In genomic region chr3R:5086822-5087491, dm6 we compare ENCODE assay signal across 6 fruit fly cellular contexts.
A peak's percentile ranks its signal among the peaks of the same experiment; 100 is the strongest.
TF ChIP-seq lines count a peak whose summit lies in the region.

TSS of gene corto (minus strand) at chr3R:5087072.

- no peak for TF ChIP-seq CTCF in whole organism, embryonic (GFP tag; optimal IDR thresholded peaks at IDR 0.05; lab: Kevin White, UChicago)

TF ChIP-seq in whole organism, 6 proteins besides CTCF, POLR2A, EP300 and RAD21:
- TF ChIP-seq EcR (GFP tag; optimal IDR thresholded peaks at IDR 0.05; lab: Kevin White, UChicago) = peak in 1 of 2 experiments; percentile 42
- no peak for TF ChIP-seq pan (optimal IDR thresholded peaks at IDR 0.05; lab: Kevin White, UChicago)
- no peak for TF ChIP-seq usp (GFP tag; optimal IDR thresholded peaks at IDR 0.05; lab: Kevin White, UChicago)
- no peak for TF ChIP-seq CG8478 (optimal IDR thresholded peaks at IDR 0.05; lab: Kevin White, UChicago)
- peak; percentile 74 for TF ChIP-seq Dll (optimal IDR thresholded peaks at IDR 0.05; lab: Kevin White, UChicago)
- TF ChIP-seq psq (optimal IDR thresholded peaks at IDR 0.05; lab: Kevin White, UChicago) = no peak
TF ChIP-seq in whole organism: peak in this region for 2.

TF ChIP-seq in whole organism, adult, 20 proteins besides CTCF, POLR2A, EP300 and RAD21:
- TF ChIP-seq toe (GFP tag; optimal IDR thresholded peaks at IDR 0.05; lab: Kevin White, UChicago) (peak; percentile 19), CG11617 (GFP tag; optimal IDR thresholded peaks at IDR 0.05; lab: Kevin White, UChicago) (peak; percentile 15), Mnt (GFP tag; optimal IDR thresholded peaks at IDR 0.05; lab: Kevin White, UChicago) (peak; percentile 13), Hr96 (GFP tag; optimal IDR thresholded peaks at IDR 0.05; lab: Kevin White, UChicago) (no peak), pad (GFP tag; optimal IDR thresholded peaks at IDR 0.05; lab: Kevin White, UChicago) (no peak), ovo (GFP tag; optimal IDR thresholded peaks at IDR 0.05; lab: Kevin White, UChicago) (peak; percentile 12), CG5204 (GFP tag; optimal IDR thresholded peaks at IDR 0.05; lab: Kevin White, UChicago) (no peak), cic (GFP tag; optimal IDR thresholded peaks at IDR 0.05; lab: Kevin White, UChicago) (peak; percentile 67), tj (GFP tag; optimal IDR thresholded peaks at IDR 0.05; lab: Kevin White, UChicago) (peak; percentile 24)

TF ChIP-seq in whole organism, embryonic, 481 proteins besides CTCF, POLR2A, EP300 and RAD21 (continues in another document):
- TF ChIP-seq CG2889 (GFP tag; IDR thresholded peaks at IDR 0.05; lab: Robert Waterston, UW) (no peak), pros (GFP tag; optimal IDR thresholded peaks at IDR 0.05; lab: Kevin White, UChicago) (peak; percentile 86), CG8944 (GFP tag; optimal IDR thresholded peaks at IDR 0.05; lab: Kevin White, UChicago) (no peak), CG1647 (GFP tag; optimal IDR thresholded peaks at IDR 0.05; lab: Kevin White, UChicago) (no peak), tll (GFP tag; optimal IDR thresholded peaks at IDR 0.05; lab: Kevin White, UChicago) (peak in 1 of 2 experiments; percentile 87), Fer1 (GFP tag; optimal IDR thresholded peaks at IDR 0.05; lab: Kevin White, UChicago) (peak; percentile 3), CG3163 (GFP tag; optimal IDR thresholded peaks at IDR 0.05; lab: Kevin White, UChicago) (no peak), CG9876 (GFP tag; optimal IDR thresholded peaks at IDR 0.05; lab: Kevin White, UChicago) (no peak), tap (tag; optimal IDR thresholded peaks at IDR 0.05; lab: Kevin White, UChicago) (peak; percentile 26), CG7271 (tag; optimal IDR thresholded peaks at IDR 0.05; lab: Kevin White, UChicago) (no peak), CG5180 (GFP tag; optimal IDR thresholded peaks at IDR 0.05; lab: Kevin White, UChicago) (no peak), luna (GFP tag; optimal IDR thresholded peaks at IDR 0.05; lab: Kevin White, UChicago) (no peak), CG6854 (GFP tag; optimal IDR thresholded peaks at IDR 0.05; lab: Kevin White, UChicago) (peak; percentile 12), fd64A (GFP tag; optimal IDR thresholded peaks at IDR 0.05; lab: Kevin White, UChicago) (no peak), CG7556 (GFP tag; optimal IDR thresholded peaks at IDR 0.05; lab: Kevin White, UChicago) (peak; percentile 14), Hmr (GFP tag; optimal IDR thresholded peaks at IDR 0.05; lab: Kevin White, UChicago) (no peak), HHEX (GFP tag; optimal IDR thresholded peaks at IDR 0.05; lab: Kevin White, UChicago) (peak; percentile 46), CG11504 (tag; optimal IDR thresholded peaks at IDR 0.05; lab: Kevin White, UChicago) (peak; percentile 18), wek (GFP tag; optimal IDR thresholded peaks at IDR 0.05; lab: Kevin White, UChicago) (peak; percentile 2), bcd (GFP tag; optimal IDR thresholded peaks at IDR 0.05; lab: Kevin White, UChicago) (no peak)

TF ChIP-seq in whole organism, prepupa, 60 proteins besides CTCF, POLR2A, EP300 and RAD21 (continues in another document):
- peak; percentile 6 for TF ChIP-seq Smox (GFP tag; optimal IDR thresholded peaks at IDR 0.05; lab: Kevin White, UChicago)
- TF ChIP-seq OdsH (GFP tag; optimal IDR thresholded peaks at IDR 0.05; lab: Kevin White, UChicago) = no peak
- peak; percentile 65 for TF ChIP-seq fd85E (GFP tag; optimal IDR thresholded peaks at IDR 0.05; lab: Kevin White, UChicago)
- peak; percentile 2 for TF ChIP-seq CG6808 (GFP tag; optimal IDR thresholded peaks at IDR 0.05; lab: Kevin White, UChicago)
- no peak for TF ChIP-seq Met (GFP tag; optimal IDR thresholded peaks at IDR 0.05; lab: Kevin White, UChicago)
- TF ChIP-seq svp (GFP tag; lab: Kevin White, UChicago) = peak; percentile 81
- peak; percentile 9 for TF ChIP-seq Sox102F (GFP tag; optimal IDR thresholded peaks at IDR 0.05; lab: Kevin White, UChicago)
- peak; percentile 58 for TF ChIP-seq net (GFP tag; optimal IDR thresholded peaks at IDR 0.05; lab: Kevin White, UChicago)
- TF ChIP-seq CG16779 (tag; optimal IDR thresholded peaks at IDR 0.05; lab: Kevin White, UChicago) = peak; percentile 15
- TF ChIP-seq CG31627 (GFP tag; optimal IDR thresholded peaks at IDR 0.05; lab: Kevin White, UChicago) = no peak
- TF ChIP-seq CG9139 (GFP tag; optimal IDR thresholded peaks at IDR 0.05; lab: Kevin White, UChicago) = no peak
- TF ChIP-seq lz (GFP tag; optimal IDR thresholded peaks at IDR 0.05; lab: Kevin White, UChicago) = no peak
- no peak for TF ChIP-seq CG8632 (GFP tag; optimal IDR thresholded peaks at IDR 0.05; lab: Kevin White, UChicago)
- TF ChIP-seq topi (GFP tag; optimal IDR thresholded peaks at IDR 0.05; lab: Kevin White, UChicago) = peak; percentile 1
- TF ChIP-seq vri (GFP tag; optimal IDR thresholded peaks at IDR 0.05; lab: Kevin White, UChicago) = peak; percentile 97
- TF ChIP-seq CG11902 (GFP tag; optimal IDR thresholded peaks at IDR 0.05; lab: Kevin White, UChicago) = no peak
- no peak for TF ChIP-seq CG10631 (GFP tag; optimal IDR thresholded peaks at IDR 0.05; lab: Kevin White, UChicago)
- peak; percentile 52 for TF ChIP-seq Sox14 (GFP tag; optimal IDR thresholded peaks at IDR 0.05; lab: Kevin White, UChicago)
- TF ChIP-seq CG1621 (tag; optimal IDR thresholded peaks at IDR 0.05; lab: Kevin White, UChicago) = no peak
- no peak for TF ChIP-seq CG8119 (GFP tag; IDR thresholded peaks at IDR 0.05; lab: Robert Waterston, UW)
- peak; percentile 36 for TF ChIP-seq CG7368 (GFP tag; optimal IDR thresholded peaks at IDR 0.05; lab: Kevin White, UChicago)

TF ChIP-seq in whole organism, pupa, 21 proteins besides CTCF, POLR2A, EP300 and RAD21:
- no peak for TF ChIP-seq gl (tag; optimal IDR thresholded peaks at IDR 0.05; lab: Kevin White, UChicago)
- TF ChIP-seq CG34367 (tag; optimal IDR thresholded peaks at IDR 0.05; lab: Kevin White, UChicago) = no peak
- TF ChIP-seq CG8301 (tag; optimal IDR thresholded peaks at IDR 0.05; lab: Kevin White, UChicago) = no peak
- peak; percentile 24 for TF ChIP-seq CG14655 (GFP tag; optimal IDR thresholded peaks at IDR 0.05; lab: Kevin White, UChicago)
- TF ChIP-seq CG9948 (tag; optimal IDR thresholded peaks at IDR 0.05; lab: Kevin White, UChicago) = no peak
- no peak for TF ChIP-seq CG32121 (GFP tag; IDR thresholded peaks at IDR 0.05; lab: Robert Waterston, UW)
- TF ChIP-seq D1 (tag; optimal IDR thresholded peaks at IDR 0.05; lab: Kevin White, UChicago) = no peak
- TF ChIP-seq CG4496 (GFP tag; IDR thresholded peaks at IDR 0.05; lab: Robert Waterston, UW) = no peak
- TF ChIP-seq fd96Ca (GFP tag; IDR thresholded peaks at IDR 0.05; lab: Robert Waterston, UW) = no peak
- TF ChIP-seq CG13204 (GFP tag; optimal IDR thresholded peaks at IDR 0.05; lab: Kevin White, UChicago) = no peak
- no peak for TF ChIP-seq CG8159 (tag; optimal IDR thresholded peaks at IDR 0.05; lab: Kevin White, UChicago)
- peak; percentile 87 for TF ChIP-seq EcR (GFP tag; optimal IDR thresholded peaks at IDR 0.05; lab: Kevin White, UChicago)
- TF ChIP-seq CG17806 (tag; optimal IDR thresholded peaks at IDR 0.05; lab: Kevin White, UChicago) = no peak
- TF ChIP-seq Pif1B (GFP tag; optimal IDR thresholded peaks at IDR 0.05; lab: Kevin White, UChicago) = peak; percentile 35
- TF ChIP-seq Snoo (tag; optimal IDR thresholded peaks at IDR 0.05; lab: Kevin White, UChicago) = peak; percentile 30
- TF ChIP-seq CG10348 (GFP tag; IDR thresholded peaks at IDR 0.05; lab: Robert Waterston, UW) = no peak
- no peak for TF ChIP-seq Ets98B (GFP tag; IDR thresholded peaks at IDR 0.05; lab: Robert Waterston, UW)
- TF ChIP-seq CG12605 (GFP tag; IDR thresholded peaks at IDR 0.05; lab: Robert Waterston, UW) = no peak
- TF ChIP-seq CG15710 (tag; optimal IDR thresholded peaks at IDR 0.05; lab: Kevin White, UChicago) = no peak
- TF ChIP-seq Pif1A (GFP tag; optimal IDR thresholded peaks at IDR 0.05; lab: Kevin White, UChicago) = peak; percentile 19
- TF ChIP-seq rn (GFP tag; IDR thresholded peaks at IDR 0.05; lab: Robert Waterston, UW) = no peak

TF ChIP-seq in whole organism, wandering third instar larva, 38 proteins besides CTCF, POLR2A, EP300 and RAD21 (continues in another document):
- TF ChIP-seq Hr83 (GFP tag; optimal IDR thresholded peaks at IDR 0.05; lab: Kevin White, UChicago; ENCODE audit: poor library complexity, severe bottlenecking) = peak; percentile 68
- TF ChIP-seq dl (GFP tag; optimal IDR thresholded peaks at IDR 0.05; lab: Kevin White, UChicago; ENCODE audit: insufficient read depth in 1 of 2, partially characterized antibody in 2 of 2) = peak; percentile 93 to 97
- TF ChIP-seq pan (optimal IDR thresholded peaks at IDR 0.05; lab: Kevin White, UChicago) = no peak
- TF ChIP-seq rgr (GFP tag; optimal IDR thresholded peaks at IDR 0.05; lab: Kevin White, UChicago) = peak; percentile 57
- peak; percentile 48 for TF ChIP-seq OdsH (GFP tag; optimal IDR thresholded peaks at IDR 0.05; lab: Kevin White, UChicago)
- peak; percentile 47 for TF ChIP-seq fru (GFP tag; optimal IDR thresholded peaks at IDR 0.05; lab: Kevin White, UChicago)
- peak; percentile 48 for TF ChIP-seq Sp1 (GFP tag; optimal IDR thresholded peaks at IDR 0.05; lab: Kevin White, UChicago)
- peak; percentile 13 for TF ChIP-seq sage (GFP tag; optimal IDR thresholded peaks at IDR 0.05; lab: Kevin White, UChicago)
- TF ChIP-seq Abd-B (GFP tag; optimal IDR thresholded peaks at IDR 0.05; lab: Kevin White, UChicago) = no peak
- peak; percentile 21 for TF ChIP-seq CrebA (GFP tag; optimal IDR thresholded peaks at IDR 0.05; lab: Kevin White, UChicago; ENCODE audit: borderline replicate concordance)
- peak; percentile 59 for TF ChIP-seq Jra (GFP tag; optimal IDR thresholded peaks at IDR 0.05; lab: Kevin White, UChicago)
- TF ChIP-seq Vsx2 (GFP tag; optimal IDR thresholded peaks at IDR 0.05; lab: Kevin White, UChicago; ENCODE audit: partially characterized antibody) = peak; percentile 91
- TF ChIP-seq usp (GFP tag; optimal IDR thresholded peaks at IDR 0.05; lab: Kevin White, UChicago) = no peak
- TF ChIP-seq dsf (GFP tag; optimal IDR thresholded peaks at IDR 0.05; lab: Kevin White, UChicago; ENCODE audit: borderline replicate concordance) = no peak
- TF ChIP-seq jim (GFP tag; optimal IDR thresholded peaks at IDR 0.05; lab: Kevin White, UChicago) = peak; percentile 47
- TF ChIP-seq sv (GFP tag; optimal IDR thresholded peaks at IDR 0.05; lab: Kevin White, UChicago) = no peak
- peak; percentile 28 for TF ChIP-seq Rel (GFP tag; optimal IDR thresholded peaks at IDR 0.05; lab: Kevin White, UChicago)
- peak; percentile 70 for TF ChIP-seq Rel (tag; optimal IDR thresholded peaks at IDR 0.05; lab: Kevin White, UChicago)
- peak; percentile 41 for TF ChIP-seq br (GFP tag; optimal IDR thresholded peaks at IDR 0.05; lab: Kevin White, UChicago)
- TF ChIP-seq foxo (GFP tag; optimal IDR thresholded peaks at IDR 0.05; lab: Kevin White, UChicago) = peak in 1 of 2 experiments; percentile 40
- peak; percentile 97 for TF ChIP-seq Dif (GFP tag; optimal IDR thresholded peaks at IDR 0.05; lab: Kevin White, UChicago; ENCODE audit: partially characterized antibody)
- peak; percentile 47 for TF ChIP-seq h (GFP tag; optimal IDR thresholded peaks at IDR 0.05; lab: Kevin White, UChicago)
- peak; percentile 20 for TF ChIP-seq N (GFP tag; optimal IDR thresholded peaks at IDR 0.05; lab: Kevin White, UChicago)
- no peak for TF ChIP-seq psq (GFP tag; optimal IDR thresholded peaks at IDR 0.05; lab: Kevin White, UChicago)
- peak; percentile 62 for TF ChIP-seq brk (GFP tag; optimal IDR thresholded peaks at IDR 0.05; lab: Kevin White, UChicago)
